Fruit fly (Drosophila melanogaster) S2 (cell line): ENCODE measurements around the gene CG15927.

ENCODE experiments used
- CG8478 ChIP-seq: fragments of >200 bp; optimal IDR thresholded peaks from 2 replicates; lab custom pipeline; 2018
- CTCF ChIP-seq, 2 experiments: fragments of >200 bp; optimal IDR thresholded peaks; 2 replicates each; lab custom pipeline; 2018

Gene CG15927

dm6 chrX:12469172-12469571 lies 14.6 kb downstream of the CG15927 start:
- TF ChIP-seq CG8478 (lab: Kevin White, UChicago) (no peak), CTCF (optimal IDR thresholded peaks at IDR 0.05; lab: Kevin White, UChicago) (no peak)

dm6 chrX:12469778-12470177 lies 15.2 kb downstream of the CG15927 start:
- no peak for TF ChIP-seq CG8478 (lab: Kevin White, UChicago)
- no peak for TF ChIP-seq CTCF (optimal IDR thresholded peaks at IDR 0.05; lab: Kevin White, UChicago)

dm6 chrX:12470187-12470931 lies 15.8 kb downstream of the CG15927 start:
- no peak for TF ChIP-seq CTCF (optimal IDR thresholded peaks at IDR 0.05; lab: Kevin White, UChicago)
- no peak for TF ChIP-seq CG8478 (lab: Kevin White, UChicago)

- TF ChIP-seq CG8478 (lab: Kevin White, UChicago) (no peak), CTCF (optimal IDR thresholded peaks at IDR 0.05; lab: Kevin White, UChicago) (no peak)
Measured at dm6 chrX:12471408-12471807, 16.9 kb downstream of the CG15927 start.

dm6 chrX:12472244-12472736 lies 17.8 kb downstream of the CG15927 start:
- TF ChIP-seq CG8478 (lab: Kevin White, UChicago) (no peak), CTCF (optimal IDR thresholded peaks at IDR 0.05; lab: Kevin White, UChicago) (no peak)

dm6 chrX:12473953-12474468 lies 19.5 kb downstream of the CG15927 start:
- TF ChIP-seq CG8478 (lab: Kevin White, UChicago) (no peak), CTCF (optimal IDR thresholded peaks at IDR 0.05; lab: Kevin White, UChicago) (no peak)

dm6 chrX:12480282-12480681 lies 25.8 kb downstream of the CG15927 start:
- TF ChIP-seq CTCF (optimal IDR thresholded peaks at IDR 0.05; lab: Kevin White, UChicago) (no peak), CG8478 (lab: Kevin White, UChicago) (no peak)

dm6 chrX:12486294-12487020 lies 31.9 kb downstream of the CG15927 start, which contains the start of gene Cpr11A:
Cpr11A (plus strand) TSS chrX:12486970.
- no peak for TF ChIP-seq CTCF (optimal IDR thresholded peaks at IDR 0.05; lab: Kevin White, UChicago)

dm6 chrX:12487485-12487884 lies 33.0 kb downstream of the CG15927 start:
- TF ChIP-seq CG8478 (lab: Kevin White, UChicago) (no peak), CTCF (optimal IDR thresholded peaks at IDR 0.05; lab: Kevin White, UChicago) (no peak)

dm6 chrX:12489991-12490390 lies 35.5 kb downstream of the CG15927 start, which contains the start of gene Lsp1alpha:
Lsp1alpha (plus strand) TSS chrX:12490291.
- TF ChIP-seq CG8478 (lab: Kevin White, UChicago), result no peak
- no peak for TF ChIP-seq CTCF (optimal IDR thresholded peaks at IDR 0.05; lab: Kevin White, UChicago)

dm6 chrX:12496497-12496896 lies 42.0 kb downstream of the CG15927 start, which contains the start of gene Mks1:
Mks1 (minus strand) TSS chrX:12496597.
- TF ChIP-seq CG8478 (lab: Kevin White, UChicago) (no peak), CTCF (optimal IDR thresholded peaks at IDR 0.05; lab: Kevin White, UChicago) (no peak)

dm6 chrX:12496930-12497329 lies 42.4 kb downstream of the CG15927 start, which contains the start of gene mdu:
mdu (plus strand) TSS chrX:12497188.
- no peak for TF ChIP-seq CTCF (optimal IDR thresholded peaks at IDR 0.05; lab: Kevin White, UChicago)
- TF ChIP-seq CG8478 (lab: Kevin White, UChicago), result no peak

dm6 chrX:12498101-12498500 lies 43.6 kb downstream of the CG15927 start:
- no peak for TF ChIP-seq CG8478 (lab: Kevin White, UChicago)
- TF ChIP-seq CTCF (optimal IDR thresholded peaks at IDR 0.05; lab: Kevin White, UChicago), result no peak
